Fruit fly (Drosophila melanogaster) whole organism, embryonic: ENCODE results near the gene CG34290.

Experiments used
- Awh ChIP-seq: fragments of 200-800 bp; sonication (Bioruptor generic); IDR thresholded peaks from 2 replicates; pipeline ENCODE4, ENCODE4 v1.3.6; 2022; ENCODE audit warnings: missing biosample characterization, missing genetic modification characterization
- B-H1 ChIP-seq: fragments of 200-800 bp; sonication (Bioruptor generic); IDR thresholded peaks from 3 replicates; pipeline ENCODE4 v1.3.6; 2022; ENCODE audit warnings: missing biosample characterization, missing genetic modification characterization
- CG10147 ChIP-seq: fragments of 200-800 bp; sonication (Bioruptor generic); optimal IDR thresholded peaks from 2 replicates; lab custom pipeline; 2019; ENCODE audit warnings: missing biosample characterization, mild to moderate bottlenecking, missing genetic modification characterization, moderate library complexity
- CG10321 ChIP-seq: fragments of 200-800 bp; sonication (Bioruptor generic); IDR thresholded peaks from 2 replicates; pipeline ENCODE4 v1.3.6; 2022; ENCODE audit warnings: missing biosample characterization, missing genetic modification characterization
- CG10565 ChIP-seq: fragments of 200-800 bp; sonication (Bioruptor generic); optimal IDR thresholded peaks from 3 replicates; lab custom pipeline; 2016; ENCODE audit warnings: missing biosample characterization, mild to moderate bottlenecking, missing genetic modification characterization
- CG10959 ChIP-seq: fragments of 200-800 bp; sonication (Bioruptor generic); IDR thresholded peaks from 2 replicates; pipeline ENCODE4 v1.3.6; 2022; ENCODE audit warnings: missing biosample characterization, missing genetic modification characterization
- CG11456 ChIP-seq: fragments of 200-800 bp; sonication (Bioruptor generic); IDR thresholded peaks from 3 replicates; pipeline ENCODE4 v1.3.6; 2022; ENCODE audit warnings: missing biosample characterization, missing genetic modification characterization
- CG11560 ChIP-seq: fragments of 200-800 bp; sonication (Bioruptor generic); IDR thresholded peaks from 3 replicates; pipeline ENCODE4 v1.3.6; 2022; ENCODE audit warnings: missing biosample characterization, missing genetic modification characterization
- CG11695 ChIP-seq: fragments of 200-800 bp; sonication (Bioruptor generic); IDR thresholded peaks from 3 replicates; pipeline ENCODE4 v1.3.6; 2022; ENCODE audit warnings: missing biosample characterization, missing genetic modification characterization
- CG12155 ChIP-seq: fragments of 200-800 bp; sonication (Bioruptor generic); optimal IDR thresholded peaks from 3 replicates; lab custom pipeline; 2016; ENCODE audit warnings: missing biosample characterization, missing genetic modification characterization
- CG12769 ChIP-seq: fragments of 200-800 bp; sonication (Bioruptor generic); optimal IDR thresholded peaks from 2 replicates; lab custom pipeline; 2019; ENCODE audit warnings: missing biosample characterization, mild to moderate bottlenecking, missing genetic modification characterization, moderate library complexity
- CG13424 ChIP-seq: fragments of 200-800 bp; sonication (Bioruptor generic); optimal IDR thresholded peaks from 2 replicates; lab custom pipeline; 2019; ENCODE audit warnings: missing biosample characterization, mild to moderate bottlenecking, missing genetic modification characterization, moderate library complexity
- CG15269 ChIP-seq: fragments of 200-800 bp; sonication (Bioruptor generic); optimal IDR thresholded peaks from 2 replicates; lab custom pipeline; 2018; ENCODE audit warnings: missing biosample characterization, mild to moderate bottlenecking, missing genetic modification characterization, moderate library complexity
- CG15696 ChIP-seq: fragments of 200-800 bp; sonication (Bioruptor generic); optimal IDR thresholded peaks from 2 replicates; lab custom pipeline; 2019; ENCODE audit warnings: missing biosample characterization, mild to moderate bottlenecking, missing genetic modification characterization, moderate library complexity
- CG1603 ChIP-seq: fragments of 200-800 bp; sonication (Bioruptor generic); optimal IDR thresholded peaks from 2 replicates; lab custom pipeline; 2019; ENCODE audit warnings: missing biosample characterization, mild to moderate bottlenecking, missing genetic modification characterization, moderate library complexity
- CG16863 ChIP-seq: fragments of 200-800 bp; sonication (Bioruptor generic); optimal IDR thresholded peaks from 3 replicates; lab custom pipeline; 2016; ENCODE audit warnings: missing biosample characterization, missing genetic modification characterization
- CG3163 ChIP-seq: fragments of 200-800 bp; sonication (Bioruptor generic); optimal IDR thresholded peaks from 3 replicates; lab custom pipeline; 2016; ENCODE audit warnings: missing biosample characterization, missing genetic modification characterization
- CG34422 ChIP-seq: fragments of 200-800 bp; sonication (Bioruptor generic); IDR thresholded peaks from 3 replicates; pipeline ENCODE4 v1.3.6; 2022; ENCODE audit warnings: missing biosample characterization, missing genetic modification characterization
- CG3726 ChIP-seq: fragments of 200-800 bp; sonication (Bioruptor generic); IDR thresholded peaks from 3 replicates; pipeline ENCODE4, ENCODE4 v1.3.6; 2022; ENCODE audit warnings: missing biosample characterization, missing genetic modification characterization
- CG43689 ChIP-seq: fragments of 200-800 bp; sonication (Bioruptor generic); IDR thresholded peaks from 2 replicates; pipeline ENCODE4 v1.3.6; 2022; ENCODE audit warnings: missing biosample characterization, missing genetic modification characterization
- CG6272 ChIP-seq: fragments of 200-800 bp; sonication (Bioruptor generic); IDR thresholded peaks from 2 replicates; pipeline ENCODE4 v1.3.6; 2022; ENCODE audit warnings: missing biosample characterization, missing genetic modification characterization
- CG7745 ChIP-seq: fragments of 200-800 bp; sonication (Bioruptor generic); optimal IDR thresholded peaks from 2 replicates; lab custom pipeline; 2018; ENCODE audit warnings: missing biosample characterization, mild to moderate bottlenecking, missing genetic modification characterization, moderate library complexity
- CG9609 ChIP-seq: fragments of 200-800 bp; sonication (Bioruptor generic); optimal IDR thresholded peaks from 3 replicates; lab custom pipeline; 2016; ENCODE audit warnings: missing biosample characterization, missing genetic modification characterization
- CG9932 ChIP-seq: fragments of 200-800 bp; sonication (Bioruptor generic); IDR thresholded peaks from 2 replicates; pipeline ENCODE4 v1.3.6; 2022; ENCODE audit warnings: missing biosample characterization, missing genetic modification characterization
- Chrac-16 ChIP-seq: fragments of 200-800 bp; sonication (Bioruptor generic); optimal IDR thresholded peaks from 3 replicates; lab custom pipeline; 2016; ENCODE audit warnings: missing biosample characterization, missing genetic modification characterization
- D19A ChIP-seq: fragments of 200-800 bp; optimal IDR thresholded peaks from 3 replicates; lab custom pipeline; 2019; ENCODE audit warnings: missing biosample characterization, mild to moderate bottlenecking, missing genetic modification characterization, moderate library complexity
- Doc2 ChIP-seq: fragments of 200-800 bp; sonication (Bioruptor generic); IDR thresholded peaks from 2 replicates; pipeline ENCODE4 v1.3.6; 2022; ENCODE audit warnings: missing biosample characterization, missing genetic modification characterization
- Max ChIP-seq: fragments of 200-800 bp; sonication (Bioruptor generic); optimal IDR thresholded peaks from 2 replicates; lab custom pipeline; 2016; ENCODE audit warnings: missing biosample characterization, mild to moderate bottlenecking, missing genetic modification characterization
- Oli ChIP-seq: fragments of 200-800 bp; sonication (Bioruptor generic); optimal IDR thresholded peaks from 2 replicates; lab custom pipeline; 2018; ENCODE audit warnings: missing biosample characterization, mild to moderate bottlenecking, missing genetic modification characterization, moderate library complexity
- YL-1 ChIP-seq: fragments of 200-800 bp; sonication (Bioruptor generic); optimal IDR thresholded peaks from 3 replicates; lab custom pipeline; 2017; ENCODE audit warnings: missing biosample characterization, mild to moderate bottlenecking, missing genetic modification characterization
- ac ChIP-seq: fragments of 200-800 bp; sonication (Bioruptor generic); optimal IDR thresholded peaks from 3 replicates; lab custom pipeline; 2017; ENCODE audit warnings: missing biosample characterization, mild to moderate bottlenecking, missing genetic modification characterization
- amos ChIP-seq: fragments of 200-800 bp; sonication (Bioruptor generic); IDR thresholded peaks from 2 replicates; pipeline ENCODE4 v1.3.6; 2022; ENCODE audit warnings: missing biosample characterization, missing genetic modification characterization; ENCODE audit not compliant: partially characterized antibody
- cad ChIP-seq: fragments of >200 bp; optimal IDR thresholded peaks from 2 replicates; lab custom pipeline; 2017; ENCODE audit warnings: missing biosample characterization, missing genetic modification characterization
- cato ChIP-seq: fragments of 200-800 bp; sonication (Bioruptor generic); optimal IDR thresholded peaks from 2 replicates; lab custom pipeline; 2016; ENCODE audit warnings: missing biosample characterization, missing genetic modification characterization, borderline replicate concordance
- cg ChIP-seq: fragments of 200-800 bp; sonication (Bioruptor generic); optimal IDR thresholded peaks from 3 replicates; lab custom pipeline; 2019; ENCODE audit warnings: missing biosample characterization, mild to moderate bottlenecking, missing genetic modification characterization, moderate library complexity
- croc ChIP-seq: fragments of 200-800 bp; sonication (Bioruptor generic); conservative IDR thresholded peaks from 3 replicates; pipeline ENCODE4 v1.3.6; 2022; ENCODE audit warnings: missing biosample characterization, missing genetic modification characterization
- en ChIP-seq: fragments of 200-800 bp; sonication (Bioruptor generic); optimal IDR thresholded peaks from 2 replicates; lab custom pipeline; 2016; ENCODE audit warnings: missing biosample characterization, missing genetic modification characterization
- gt ChIP-seq: fragments of 200-800 bp; sonication (Bioruptor generic); IDR thresholded peaks from 2 replicates; pipeline ENCODE4 v1.3.6; 2022; ENCODE audit warnings: missing biosample characterization, missing genetic modification characterization
- lmd ChIP-seq: fragments of 200-800 bp; sonication (Bioruptor generic); IDR thresholded peaks from 2 replicates; pipeline ENCODE4 v1.3.6; 2022; ENCODE audit warnings: missing biosample characterization, missing genetic modification characterization
- nmo ChIP-seq: fragments of 200-800 bp; sonication (Bioruptor generic); optimal IDR thresholded peaks from 2 replicates; lab custom pipeline; 2018; ENCODE audit warnings: missing biosample characterization, mild to moderate bottlenecking, missing genetic modification characterization, moderate library complexity
- nom ChIP-seq: fragments of 200-800 bp; sonication (Bioruptor generic); optimal IDR thresholded peaks from 2 replicates; lab custom pipeline; 2017; ENCODE audit warnings: missing biosample characterization, missing genetic modification characterization, mild to moderate bottlenecking, moderate library complexity, missing genetic modification reagents
- pho ChIP-seq: fragments of 200-800 bp; sonication (Bioruptor generic); optimal IDR thresholded peaks from 2 replicates; lab custom pipeline; 2016; ENCODE audit warnings: missing biosample characterization, missing genetic modification characterization
- pum ChIP-seq: fragments of 200-800 bp; sonication (Bioruptor generic); optimal IDR thresholded peaks from 2 replicates; lab custom pipeline; 2016; ENCODE audit warnings: missing biosample characterization, missing genetic modification characterization
- ro ChIP-seq: fragments of 200-800 bp; sonication (Bioruptor generic); IDR thresholded peaks from 2 replicates; pipeline ENCODE4 v1.3.6; 2022; ENCODE audit warnings: missing biosample characterization, missing genetic modification characterization
- row ChIP-seq: fragments of 200-800 bp; sonication (Bioruptor generic); IDR thresholded peaks from 3 replicates; pipeline ENCODE4 v1.3.6; 2022; ENCODE audit warnings: missing biosample characterization, missing genetic modification characterization
- salm ChIP-seq: fragments of 200-800 bp; sonication (Bioruptor generic); optimal IDR thresholded peaks from 2 replicates; lab custom pipeline; 2018; ENCODE audit warnings: missing biosample characterization, mild to moderate bottlenecking, missing genetic modification characterization
- so ChIP-seq: fragments of 200-800 bp; sonication (Bioruptor generic); IDR thresholded peaks from 3 replicates; pipeline ENCODE4 v1.3.6; 2022; ENCODE audit warnings: missing biosample characterization, missing genetic modification characterization
- tgo ChIP-seq: fragments of 200-800 bp; sonication (Bioruptor generic); IDR thresholded peaks from 3 replicates; pipeline ENCODE4 v1.3.6; 2022; ENCODE audit warnings: missing biosample characterization, missing genetic modification characterization
- tll ChIP-seq, 2 experiments: fragments of 200-800 bp in 1 of 2; fragments of >200 bp in 1 of 2; sonication (Bioruptor generic) in 1 of 2; optimal IDR thresholded peaks; 2 replicates each; lab custom pipeline; 2017 to 2019; ENCODE audit warnings: missing biosample characterization in 2 of 2, missing genetic modification characterization in 2 of 2, mild to moderate bottlenecking in 1 of 2, moderate library complexity in 1 of 2
- unc-4 ChIP-seq: fragments of 200-800 bp; sonication (Bioruptor generic); IDR thresholded peaks from 2 replicates; pipeline ENCODE4 v1.3.6; 2022; ENCODE audit warnings: missing biosample characterization, missing genetic modification characterization; ENCODE audit not compliant: partially characterized antibody
- wor ChIP-seq: fragments of 200-800 bp; sonication (Bioruptor generic); IDR thresholded peaks from 2 replicates; pipeline ENCODE4 v1.3.6; 2022; ENCODE audit warnings: missing biosample characterization, missing genetic modification characterization
- zf30C ChIP-seq: fragments of 200-800 bp; sonication (Bioruptor generic); optimal IDR thresholded peaks from 3 replicates; lab custom pipeline; 2018; ENCODE audit warnings: missing biosample characterization, mild to moderate bottlenecking, missing genetic modification characterization

The CG34290 gene

DNA sequence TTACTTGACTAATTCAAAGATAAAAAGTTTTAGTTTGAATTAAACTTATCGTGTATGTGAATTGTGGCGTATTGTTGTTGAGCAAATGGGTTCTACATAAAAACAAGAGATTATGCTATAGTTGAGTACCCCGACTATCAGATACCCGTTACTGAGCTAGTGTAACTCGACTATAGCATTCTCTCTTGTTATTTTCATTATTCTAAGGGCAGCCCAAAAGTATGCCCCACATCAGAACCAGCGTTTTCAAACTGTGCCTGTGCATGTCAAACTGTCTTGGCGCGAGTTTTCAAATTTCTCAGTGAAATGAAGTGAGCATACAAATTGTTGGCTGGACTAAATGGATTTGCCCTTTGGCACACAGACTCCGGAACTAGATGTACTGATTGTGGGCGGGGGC, 10.3 kb downstream of the CG34290 start, which contains the start of gene shps (continued):
- no peak for TF ChIP-seq YL-1
- no peak for TF ChIP-seq nom (GFP tag; lab: Kevin White, UChicago)
- TF ChIP-seq CG12155: no peak
- no peak for TF ChIP-seq CG10321 (GFP tag; lab: Robert Waterston, UW)
- TF ChIP-seq CG7745: no peak
- no peak for TF ChIP-seq CG3726 (GFP tag; lab: Robert Waterston, UW)
- no peak for TF ChIP-seq CG10565 (GFP tag; lab: Kevin White, UChicago)
- TF ChIP-seq Max: no peak
- no peak for TF ChIP-seq CG12769
- TF ChIP-seq D19A (tag; lab: Kevin White, UChicago): no peak
- no peak for TF ChIP-seq cato (GFP tag; lab: Kevin White, UChicago)
- TF ChIP-seq so: no peak
- TF ChIP-seq en: no peak
- TF ChIP-seq nmo (GFP tag; lab: Kevin White, UChicago): no peak
- no peak for TF ChIP-seq Awh (GFP tag; lab: Robert Waterston, UW)
- TF ChIP-seq amos (GFP tag; lab: Robert Waterston, UW): peak; percentile 75
- TF ChIP-seq CG15696 (tag; lab: Kevin White, UChicago): no peak
- no peak for TF ChIP-seq CG3163 (GFP tag; lab: Kevin White, UChicago)
- peak; percentile 96 for TF ChIP-seq cad (GFP tag; lab: Kevin White, UChicago)
- TF ChIP-seq ac (GFP tag; lab: Kevin White, UChicago): no peak
- no peak for TF ChIP-seq row (GFP tag; lab: Robert Waterston, UW)
- no peak for TF ChIP-seq gt (GFP tag; lab: Robert Waterston, UW)
- peak; percentile 3 for TF ChIP-seq CG1603 (tag; lab: Kevin White, UChicago)
- TF ChIP-seq croc: no peak
- no peak for TF ChIP-seq CG9609 (GFP tag; lab: Kevin White, UChicago)
- TF ChIP-seq zf30C (GFP tag; lab: Kevin White, UChicago): no peak
- TF ChIP-seq unc-4: peak; percentile 50; the same call in 1 of the 2 replicates
- TF ChIP-seq CG6272 (GFP tag; lab: Robert Waterston, UW): no peak
- TF ChIP-seq ro (GFP tag; lab: Robert Waterston, UW): no peak
- TF ChIP-seq lmd (GFP tag; lab: Robert Waterston, UW): no peak
- no peak for TF ChIP-seq CG16863 (GFP tag; lab: Kevin White, UChicago)
- no peak for TF ChIP-seq CG11695 (GFP tag; lab: Robert Waterston, UW)
- no peak for TF ChIP-seq CG9932
- TF ChIP-seq pum: no peak
- TF ChIP-seq tll (GFP tag; optimal IDR thresholded peaks at IDR 0.05; lab: Kevin White, UChicago): no peak
- TF ChIP-seq CG15269 (tag; lab: Kevin White, UChicago): no peak
- no peak for TF ChIP-seq CG11560 (tag; lab: Robert Waterston, UW)
- TF ChIP-seq Oli (tag; lab: Kevin White, UChicago): no peak
- no peak for TF ChIP-seq salm (tag; lab: Kevin White, UChicago)
- no peak for TF ChIP-seq B-H1 (GFP tag; lab: Robert Waterston, UW)
- no peak for TF ChIP-seq CG13424 (tag; lab: Kevin White, UChicago)
- TF ChIP-seq CG11456 (GFP tag; lab: Robert Waterston, UW): no peak
- TF ChIP-seq CG43689 (GFP tag; lab: Robert Waterston, UW): no peak
- TF ChIP-seq CG10959: no peak
- no peak for TF ChIP-seq wor
- TF ChIP-seq tgo (GFP tag; lab: Robert Waterston, UW): no peak
- no peak for TF ChIP-seq Chrac-16 (GFP tag; lab: Kevin White, UChicago)
- no peak for TF ChIP-seq pho
- TF ChIP-seq CG34422 (GFP tag; lab: Robert Waterston, UW): 0 out of 3 replicates have a peak, but pooled peaks have one; percentile 19
- TF ChIP-seq CG10147 (GFP tag; lab: Kevin White, UChicago): no peak
- no peak for TF ChIP-seq cg (GFP tag; lab: Kevin White, UChicago)
- TF ChIP-seq Doc2 (GFP tag; lab: Robert Waterston, UW): no peak
